Worm (Caenorhabditis elegans) whole organism, dauer: ENCODE results near the gene ptp-5.2.
"Not testable (repeated sequence)": the region's sequence is repeated elsewhere in the genome, so short reads cannot be mapped to it uniquely, and the experiment has no call there.

Source experiments
- unc-62 ChIP-seq: sonication (generic microtip); optimal IDR thresholded peaks from 2 replicates; lab custom pipeline; 2017; ENCODE audit warnings: missing biosample characterization, missing genetic modification reagents, missing genetic modification characterization

ptp-5.2 gene

DNA sequence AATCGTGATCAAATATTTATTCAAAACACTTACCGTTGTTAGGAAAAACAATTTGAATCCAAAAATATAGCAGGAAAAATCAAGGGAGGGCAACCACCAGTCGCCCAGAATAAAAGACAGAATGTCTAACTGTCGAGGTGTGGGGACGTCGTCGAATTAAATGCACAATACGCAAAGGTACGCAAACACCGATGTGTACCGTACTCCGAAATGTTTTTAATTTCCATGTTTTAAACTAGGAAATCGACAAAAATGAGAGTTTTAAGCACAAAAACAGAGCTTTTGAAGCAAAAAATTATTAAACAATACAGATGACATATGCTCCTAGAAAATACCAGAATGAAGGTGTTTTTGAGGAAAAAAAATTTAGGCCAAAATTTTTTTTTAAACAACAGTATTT lies 13.7 kb upstream of the ptp-5.2 start, which contains the start of gene Y57G11C.51:
TSS of gene Y57G11C.51 (minus strand) at position 101 of the 400 bp plus-strand sequence.
- TF ChIP-seq unc-62 (GFP tag; lab: Kevin White, UChicago): not testable (repeated sequence)

DNA sequence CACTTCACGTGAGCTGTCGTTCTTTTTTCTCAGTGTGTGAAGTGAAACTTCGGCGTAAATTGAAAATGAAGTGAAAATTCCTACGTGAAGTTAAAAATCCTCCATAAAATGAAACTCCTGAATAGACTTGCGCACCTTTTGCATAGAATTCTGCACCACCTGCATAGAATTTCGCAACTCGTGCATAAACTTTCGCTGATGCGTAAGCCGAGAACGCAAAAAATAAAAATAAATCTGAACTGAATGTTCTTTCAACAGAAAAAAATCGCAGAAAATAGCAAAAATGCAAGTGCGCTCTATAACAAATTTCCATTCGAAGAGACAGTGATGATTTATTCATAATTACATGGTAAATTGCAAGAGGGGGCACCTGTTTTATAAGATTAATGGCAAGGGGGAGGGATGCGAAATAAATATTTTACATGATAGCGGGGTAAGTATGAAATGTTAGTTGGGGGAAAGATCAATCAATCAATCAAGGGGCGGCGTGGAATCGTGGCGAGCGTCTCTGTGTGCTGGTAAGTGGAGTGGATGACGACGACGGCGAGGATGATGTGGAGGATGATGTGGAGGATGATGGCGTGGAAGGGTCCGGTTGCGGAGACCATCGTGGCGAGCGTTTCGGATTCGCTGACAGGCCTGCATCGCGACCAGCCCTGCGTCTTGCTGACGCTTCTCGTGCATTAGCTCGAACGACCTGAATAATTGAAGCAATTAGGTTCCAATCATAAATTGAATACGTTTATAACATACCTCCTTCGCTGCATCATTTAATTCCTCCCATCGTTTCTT lies 12.7 kb upstream of the ptp-5.2 start, which contains the start of gene Y57G11C.36:
TSS of gene Y57G11C.36 (minus strand) at position 502 of the 792 bp plus-strand sequence.
- TF ChIP-seq unc-62 (GFP tag; lab: Kevin White, UChicago): no peak

DNA sequence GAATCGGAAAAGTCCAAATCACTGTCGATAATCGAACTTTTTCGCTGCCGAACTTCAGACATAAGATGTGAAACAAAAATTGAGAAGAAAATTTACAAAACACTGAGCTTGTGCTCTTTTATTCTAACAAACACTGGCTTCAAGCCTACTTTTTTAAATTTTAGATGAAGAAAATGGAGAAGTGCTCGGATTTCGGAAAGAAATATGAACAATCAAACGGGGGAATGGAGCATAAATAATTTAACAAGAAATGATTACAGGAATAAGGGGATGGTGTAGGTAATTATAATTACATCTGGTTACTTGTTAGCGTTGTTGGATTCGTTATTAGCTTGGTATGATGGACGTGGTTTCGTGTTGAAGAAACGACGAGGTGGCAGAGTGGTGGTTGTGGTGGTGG lies 10.6 kb upstream of the ptp-5.2 start, which contains the start of gene degl-1:
TSS of gene degl-1 (minus strand) at position 101 of the 400 bp plus-strand sequence.
- no peak for TF ChIP-seq unc-62 (GFP tag; lab: Kevin White, UChicago)

DNA sequence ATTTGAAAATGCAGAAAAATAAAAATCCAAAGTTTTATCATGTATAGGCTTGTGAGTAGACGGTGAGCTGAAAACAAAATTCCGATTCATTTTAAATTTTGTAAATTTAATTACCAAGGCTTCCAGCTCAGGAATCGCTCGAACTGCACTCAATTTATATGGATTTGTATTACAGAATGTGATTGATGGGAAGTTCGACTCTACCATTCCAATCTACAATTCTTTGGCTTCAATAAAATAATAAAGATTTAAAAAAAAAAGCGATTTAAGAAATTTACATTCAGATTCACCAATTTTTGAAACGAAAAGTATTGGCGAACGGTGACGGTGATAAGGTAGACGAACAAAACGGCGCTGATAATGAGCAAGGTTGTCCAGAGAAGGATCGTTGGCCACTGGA lies 9.9 kb upstream of the ptp-5.2 start:
- no peak for TF ChIP-seq unc-62 (GFP tag; lab: Kevin White, UChicago)

DNA sequence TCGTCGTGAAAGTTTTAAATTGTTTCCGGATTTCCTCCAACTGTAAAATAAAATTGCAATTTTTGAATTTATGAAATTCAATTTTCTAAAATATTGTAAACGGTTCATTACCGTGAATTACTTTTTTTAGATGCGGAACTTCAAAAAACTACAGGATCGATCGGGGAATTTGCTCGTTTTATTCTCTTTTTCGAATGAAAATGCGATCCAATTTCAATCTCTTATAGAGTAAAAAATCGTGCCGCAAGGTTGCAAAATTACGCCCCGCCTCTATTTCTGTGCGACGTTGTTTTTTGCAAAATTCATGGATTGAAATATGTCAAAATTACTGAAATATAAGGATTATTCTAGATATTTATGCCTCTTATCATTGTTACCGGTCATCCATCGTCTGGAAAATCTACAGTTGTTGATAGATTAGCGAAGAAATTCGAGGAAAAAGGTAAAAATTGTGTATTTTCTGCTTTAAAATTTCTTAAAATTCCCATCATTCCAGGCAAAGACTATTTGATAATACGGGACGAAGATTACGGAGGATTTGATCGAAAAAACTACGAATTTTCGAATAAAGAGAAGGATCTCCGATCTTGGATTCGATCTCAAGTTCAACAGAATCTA lies 8.6 kb upstream of the ptp-5.2 start, which contains the start of gene Y57G11C.43:
TSS of gene Y57G11C.43 (plus strand) at position 224 of the 618 bp plus-strand sequence.
- TF ChIP-seq unc-62 (GFP tag; lab: Kevin White, UChicago): no peak

DNA sequence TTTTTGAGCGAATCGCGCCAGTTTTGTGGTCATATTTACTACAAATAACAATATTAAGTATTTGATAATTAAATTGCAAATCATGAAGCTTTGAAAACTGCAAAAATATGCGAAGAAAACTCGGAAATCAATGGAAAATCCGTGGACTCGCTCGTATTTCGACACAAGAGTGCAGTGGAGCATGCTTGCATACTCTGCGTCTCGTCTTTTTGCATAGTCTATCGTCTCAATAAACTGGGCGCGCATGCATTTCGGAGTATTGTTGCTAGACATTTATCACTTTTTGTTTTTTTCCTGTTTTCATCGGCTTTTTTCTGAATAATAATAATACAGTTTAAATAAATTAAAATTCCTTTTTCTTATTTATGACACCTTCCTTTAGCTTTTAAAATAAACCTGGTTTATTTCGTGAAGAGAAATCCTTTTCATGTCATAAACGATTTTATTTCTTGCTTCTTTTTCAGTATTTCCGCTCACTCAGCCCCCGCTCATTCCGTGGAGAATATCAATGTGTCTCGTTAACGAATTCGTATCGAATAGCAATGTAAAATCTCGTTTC lies 7.0 kb upstream of the ptp-5.2 start, which contains the start of the genes mrps-7 and Y57G11C.3:
TSS of gene mrps-7 (minus strand) at position 38 of the 559 bp plus-strand sequence.
TSS of gene Y57G11C.3 (plus strand) at position 509 of the 559 bp plus-strand sequence.
- TF ChIP-seq unc-62 (GFP tag; lab: Kevin White, UChicago): no peak

DNA sequence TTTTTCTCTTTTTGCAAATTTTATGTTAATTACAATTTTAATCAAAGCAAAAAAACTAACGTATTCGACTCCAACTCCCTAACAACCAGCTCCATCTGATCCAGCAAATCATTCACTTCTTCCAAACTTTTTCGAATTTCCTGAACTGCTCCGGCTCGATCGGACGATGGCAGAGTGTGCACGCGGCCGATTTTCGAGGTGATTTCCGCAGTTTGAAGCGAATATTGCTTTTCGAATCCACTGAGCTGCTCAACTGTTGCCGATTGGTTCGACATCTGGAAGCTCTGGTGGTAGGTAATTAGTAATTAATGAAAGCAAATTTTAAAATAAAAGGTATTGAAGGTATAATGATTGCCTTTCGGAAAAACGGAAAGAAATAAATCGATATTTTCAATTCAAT lies 5.6 kb upstream of the ptp-5.2 start, which contains the start of gene vti-1:
TSS of gene vti-1 (minus strand) at position 284 of the 400 bp plus-strand sequence.
- TF ChIP-seq unc-62 (GFP tag; lab: Kevin White, UChicago): no peak

DNA sequence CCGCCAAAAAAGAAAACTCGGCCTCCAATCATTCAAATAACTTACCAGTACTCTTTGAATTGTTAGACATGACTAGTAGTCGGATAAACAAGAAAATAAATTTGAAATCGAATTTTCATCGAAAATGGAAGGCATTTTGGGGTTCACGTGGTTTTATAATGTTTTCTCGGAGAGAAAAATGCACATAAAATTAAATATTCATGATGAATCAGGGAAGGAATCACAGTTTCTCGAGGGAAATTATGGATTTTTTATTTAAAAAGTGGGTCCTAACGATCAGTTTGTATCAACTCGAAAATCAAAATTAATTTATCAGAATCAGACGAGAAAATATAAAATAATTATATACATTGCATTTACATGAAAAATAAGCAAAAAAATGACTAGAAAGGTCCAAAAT lies 4.6 kb upstream of the ptp-5.2 start, which contains the start of gene Y57G11C.5:
TSS of gene Y57G11C.5 (minus strand) at position 101 of the 400 bp plus-strand sequence.
- TF ChIP-seq unc-62 (GFP tag; lab: Kevin White, UChicago): no peak

DNA sequence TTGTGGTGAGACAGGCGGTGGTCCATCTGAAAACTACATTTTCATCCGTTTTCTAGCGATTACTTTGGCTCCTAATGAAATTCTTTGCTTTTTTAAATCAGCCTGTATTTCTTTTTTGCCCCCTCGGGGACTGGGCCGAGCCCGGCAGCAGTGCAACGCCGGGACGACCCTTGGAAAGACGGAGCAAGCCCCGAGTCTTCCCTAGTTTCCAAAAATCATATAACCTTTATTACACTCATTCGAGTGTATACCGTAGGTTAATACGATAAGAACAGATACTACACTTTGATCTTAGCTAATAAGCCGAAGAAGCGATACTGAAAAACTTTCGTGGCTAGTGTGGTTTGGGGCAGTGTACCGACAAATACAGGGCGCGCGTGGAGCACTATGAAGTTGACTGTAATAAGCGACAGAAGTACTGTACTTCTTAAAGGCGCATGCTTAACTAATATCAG lies 4.0 kb upstream of the ptp-5.2 start:
- no peak for TF ChIP-seq unc-62 (GFP tag; lab: Kevin White, UChicago)

DNA sequence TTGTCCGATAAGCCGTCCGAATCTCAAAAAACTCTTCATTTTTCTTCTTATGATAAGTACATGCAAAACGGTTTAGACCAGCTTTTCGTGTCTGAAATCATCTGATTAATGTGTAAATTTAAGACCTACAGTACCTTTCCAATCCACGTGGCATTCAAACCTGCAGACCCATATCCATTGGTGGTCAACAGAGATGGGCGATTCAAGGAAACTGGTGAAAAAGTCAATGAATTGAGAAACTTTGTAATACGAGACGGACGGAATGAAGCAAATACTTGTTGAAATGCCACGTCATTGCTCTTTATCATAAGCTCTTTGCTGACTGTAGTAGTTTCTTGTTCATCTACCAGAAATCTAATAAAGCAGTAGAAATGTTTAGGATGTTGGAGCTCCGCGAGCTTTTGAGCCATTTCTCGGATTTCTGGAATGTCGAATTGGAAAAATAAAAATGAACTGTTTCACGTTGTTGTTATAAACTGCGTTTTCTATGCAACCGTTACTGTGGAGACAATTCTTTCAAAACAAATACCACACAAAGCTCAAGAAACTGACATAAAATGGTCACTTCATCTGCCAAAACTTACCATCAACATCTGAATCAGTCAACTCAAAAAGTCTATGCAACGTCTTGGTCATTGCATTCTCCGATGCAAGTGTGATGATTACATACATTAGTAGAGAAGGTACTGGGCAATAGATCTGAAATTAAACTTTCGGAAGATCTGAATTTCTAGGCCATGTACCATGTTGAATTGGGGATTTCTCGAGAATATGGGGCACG lies 3.4 kb upstream of the ptp-5.2 start:
- no peak for TF ChIP-seq unc-62 (GFP tag; lab: Kevin White, UChicago)

DNA sequence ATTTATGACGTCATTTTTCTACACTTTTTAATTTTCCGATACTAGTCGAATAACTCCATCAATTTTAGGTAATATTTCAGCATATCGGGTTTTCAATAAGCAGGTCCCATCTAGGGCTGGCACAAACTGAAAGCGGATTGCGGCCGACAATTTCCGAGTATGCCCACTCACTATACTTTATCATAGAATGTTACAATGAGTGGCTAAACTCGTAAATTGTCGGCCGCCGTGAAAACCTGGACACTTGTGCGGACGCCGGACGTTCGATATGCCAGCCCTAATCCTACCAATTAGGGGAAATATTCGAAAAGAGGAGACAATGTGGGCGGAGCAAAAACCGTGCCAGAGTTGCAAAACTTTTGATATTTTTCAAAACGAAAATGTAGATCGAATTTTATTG lies 1.1 kb downstream of the ptp-5.2 start:
- no peak for TF ChIP-seq unc-62 (GFP tag; lab: Kevin White, UChicago)

DNA sequence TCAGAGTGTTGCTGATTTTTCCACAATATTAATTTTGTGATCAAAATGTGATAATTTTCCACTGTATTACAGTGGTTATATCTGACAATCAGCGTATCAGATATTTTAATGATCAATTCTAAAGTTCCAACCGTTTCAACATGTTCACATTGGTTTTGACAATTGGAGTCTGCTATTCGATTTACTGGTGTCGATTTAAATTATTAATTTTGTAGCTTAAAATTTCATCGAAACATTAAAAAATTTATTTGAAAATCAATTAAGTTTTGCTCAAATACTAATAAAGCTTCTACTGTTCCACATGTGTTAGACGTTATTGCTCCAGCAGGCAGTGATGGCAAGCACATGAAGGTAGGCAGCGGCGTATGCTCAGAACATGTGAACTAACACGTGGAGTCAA lies 3.0 kb downstream of the ptp-5.2 start:
- TF ChIP-seq unc-62 (GFP tag; lab: Kevin White, UChicago): no peak

DNA sequence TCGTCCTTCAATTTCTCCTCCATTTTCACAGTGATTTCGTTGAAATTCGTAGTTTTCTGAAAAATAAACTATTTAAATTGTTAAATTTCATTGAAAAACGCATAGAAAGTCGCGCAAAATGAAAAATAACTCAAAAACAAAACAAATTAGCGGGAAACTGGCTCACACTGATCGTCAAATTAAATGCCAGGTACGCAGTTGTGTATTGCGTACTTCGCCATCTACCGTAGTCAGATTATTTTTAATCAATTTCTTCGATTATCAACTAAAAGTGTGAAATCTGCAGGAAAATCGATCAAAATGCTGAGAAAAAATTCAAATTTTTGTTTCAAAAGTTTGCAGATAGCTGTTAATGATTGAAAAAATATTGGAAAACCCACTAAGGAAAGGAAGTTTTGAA lies 5.8 kb downstream of the ptp-5.2 start, which contains the start of gene Y57G11C.499:
TSS of gene Y57G11C.499 (minus strand) at position 23 of the 400 bp plus-strand sequence.
- TF ChIP-seq unc-62 (GFP tag; lab: Kevin White, UChicago): no peak

DNA sequence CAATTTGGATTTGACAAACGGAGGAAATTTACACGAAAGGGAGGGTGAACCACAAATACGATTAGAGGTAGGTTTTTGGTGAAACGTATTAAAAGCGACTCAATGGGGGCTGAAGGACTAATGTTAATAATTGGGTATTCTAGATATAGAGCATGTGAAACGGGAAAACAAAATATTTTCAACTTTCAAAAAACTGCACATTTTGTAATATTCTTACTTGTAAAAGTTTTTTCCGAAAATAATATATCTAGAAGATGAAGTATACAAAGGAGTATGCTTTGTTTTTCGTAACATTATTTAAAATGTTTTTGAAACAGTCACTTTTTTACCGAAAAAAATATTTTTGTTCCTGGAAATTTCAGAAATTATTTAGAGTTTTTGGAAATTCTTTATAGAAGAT lies 18.8 kb downstream of the ptp-5.2 start:
- no peak for TF ChIP-seq unc-62 (GFP tag; lab: Kevin White, UChicago)

DNA sequence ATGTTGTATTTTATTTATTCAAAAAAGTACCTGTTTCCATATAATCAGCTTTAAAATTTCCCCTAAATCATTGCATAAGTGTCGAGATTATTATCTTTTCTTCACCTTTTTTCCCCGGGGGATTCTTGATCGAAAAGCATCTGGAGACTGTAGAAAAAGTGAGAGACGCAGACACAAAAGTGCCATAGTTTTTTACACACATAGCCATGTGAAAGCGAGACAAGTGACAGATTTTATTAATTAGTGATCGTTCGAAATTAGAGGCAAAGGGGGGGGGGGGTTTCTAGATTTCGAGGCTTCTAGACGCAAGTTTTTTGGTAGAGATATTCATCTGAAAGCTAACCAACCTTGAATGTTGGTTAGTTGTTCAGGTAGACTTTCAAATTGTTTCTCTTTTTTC lies 31.5 kb downstream of the ptp-5.2 start:
- no peak for TF ChIP-seq unc-62 (GFP tag; lab: Kevin White, UChicago)
